Worm (Caenorhabditis elegans): ENCODE measurements around the gene unc-119.

The unc-119 gene

ce11 chrIII:10881996-10882395, 20.4 kb upstream of the unc-119 start (continued):
- TF ChIP-seq tra-1 (GFP tag; IDR thresholded peaks at IDR 0.05), result no peak
- no peak for TF ChIP-seq pqm-1 (tag; optimal IDR thresholded peaks at IDR 0.05)
- no peak for TF ChIP-seq R02D3.7 (tag; optimal IDR thresholded peaks at IDR 0.05)
- peak; percentile 8 for TF ChIP-seq rbr-2 (tag; optimal IDR thresholded peaks at IDR 0.05)
- TF ChIP-seq skn-1 (tag; optimal IDR thresholded peaks at IDR 0.05), result no peak
- TF ChIP-seq nhr-41 (GFP tag; IDR thresholded peaks at IDR 0.05), result no peak
- no peak for TF ChIP-seq daf-16 (GFP tag; optimal IDR thresholded peaks at IDR 0.05)
- no peak for TF ChIP-seq daf-16 (tag; optimal IDR thresholded peaks at IDR 0.05)
- TF ChIP-seq aha-1 (tag), result no peak
- TF ChIP-seq dve-1 (tag; optimal IDR thresholded peaks at IDR 0.05; ENCODE audit: insufficient read depth), result peak; percentile 53
- no peak for TF ChIP-seq ceh-82 (tag; optimal IDR thresholded peaks at IDR 0.05)
- TF ChIP-seq set-16 (GFP tag; IDR thresholded peaks at IDR 0.05), result no peak
- no peak for TF ChIP-seq Y75B8A.6 (GFP tag; IDR thresholded peaks at IDR 0.05)
- TF ChIP-seq ztf-7 (tag; optimal IDR thresholded peaks at IDR 0.05), result peak; percentile 42
- no peak for TF ChIP-seq lin-29 (GFP tag; IDR thresholded peaks at IDR 0.05)
- TF ChIP-seq mes-2 (tag; optimal IDR thresholded peaks at IDR 0.05; ENCODE audit: poor library complexity, severe bottlenecking), result no peak
- peak; percentile 55 for TF ChIP-seq mep-1 (tag; optimal IDR thresholded peaks at IDR 0.05)
- TF ChIP-seq dmd-8 (GFP tag; IDR thresholded peaks at IDR 0.05), result no peak
- TF ChIP-seq nhr-237 (tag; optimal IDR thresholded peaks at IDR 0.05), result no peak
- TF ChIP-seq daf-12 (tag; optimal IDR thresholded peaks at IDR 0.05), result no peak
- no peak for TF ChIP-seq php-3 (GFP tag; IDR thresholded peaks at IDR 0.05)
- TF ChIP-seq unc-62 (GFP tag; optimal IDR thresholded peaks at IDR 0.05 in 1 of 2), result peak in 1 of 2 experiments; percentile 24
- no peak for TF ChIP-seq unc-62 (tag; optimal IDR thresholded peaks at IDR 0.05)
- no peak for TF ChIP-seq F37D6.2 (tag; optimal IDR thresholded peaks at IDR 0.05)
- no peak for TF ChIP-seq aly-2 (tag; optimal IDR thresholded peaks at IDR 0.05)
- peak; percentile 98 for TF ChIP-seq lin-38 (GFP tag; IDR thresholded peaks at IDR 0.05)
- no peak for TF ChIP-seq Y5F2A.4 (GFP tag; optimal IDR thresholded peaks at IDR 0.05)

- TF ChIP-seq spr-1 (tag; optimal IDR thresholded peaks at IDR 0.05) (no peak), set-16 (GFP tag; IDR thresholded peaks at IDR 0.05) (peak; percentile 45), mdt-29 (GFP tag; IDR thresholded peaks at IDR 0.05) (no peak), aha-1 (tag) (peak; percentile 93)
These were observed 13.6 kb upstream of the unc-119 start for ce11 chrIII:10888824-10889223.

ce11 chrIII:10894220-10894619, 8.2 kb upstream of the unc-119 start, which contains the start of gene fbxb-87:
Gene fbxb-87, plus strand, starts transcription at chrIII:10894520.
- TF ChIP-seq F26F4.8 (GFP tag; conservative IDR thresholded peaks at IDR 0.05) (no peak), mxl-3 (GFP tag; optimal IDR thresholded peaks at IDR 0.05) (no peak), hlh-11 (tag; optimal IDR thresholded peaks at IDR 0.05) (no peak), Y75B8A.6 (GFP tag; IDR thresholded peaks at IDR 0.05) (no peak), spr-3 (GFP tag; optimal IDR thresholded peaks at IDR 0.05) (no peak), daf-8 (GFP tag; IDR thresholded peaks at IDR 0.05) (no peak), lin-38 (GFP tag; IDR thresholded peaks at IDR 0.05) (no peak), nhr-48 (tag; optimal IDR thresholded peaks at IDR 0.05) (no peak), attf-4 (tag; optimal IDR thresholded peaks at IDR 0.05) (no peak), snpc-1.2 (GFP tag; IDR thresholded peaks at IDR 0.05) (no peak), nhr-77 (tag; optimal IDR thresholded peaks at IDR 0.05) (no peak)

ce11 chrIII:10895817-10896413, 6.5 kb upstream of the unc-119 start, which contains the start of gene com-1:
Gene com-1, plus strand, starts transcription at chrIII:10896363.
- TF ChIP-seq ztf-7 (tag; optimal IDR thresholded peaks at IDR 0.05) (no peak), dmd-9 (GFP tag; IDR thresholded peaks at IDR 0.05) (no peak), daf-16 (GFP tag; optimal IDR thresholded peaks at IDR 0.05) (peak in 1 of 2 experiments; percentile 7), daf-16 (tag; optimal IDR thresholded peaks at IDR 0.05) (no peak), madf-5 (GFP tag; IDR thresholded peaks at IDR 0.05) (no peak), nhr-6 (tag; optimal IDR thresholded peaks at IDR 0.05) (peak; percentile 21), dpl-1 (GFP tag; optimal IDR thresholded peaks at IDR 0.05) (peak; percentile 52), lin-38 (GFP tag; IDR thresholded peaks at IDR 0.05) (peak; percentile 92), mes-2 (tag; optimal IDR thresholded peaks at IDR 0.05; ENCODE audit: poor library complexity, severe bottlenecking) (peak; percentile 79), rbr-2 (tag; optimal IDR thresholded peaks at IDR 0.05) (peak; percentile 12), nhr-10 (tag; optimal IDR thresholded peaks at IDR 0.05) (no peak)
